Worm (Caenorhabditis elegans): ENCODE results near the gene Y45G5AM.9.

Y45G5AM.9 gene

DNA sequence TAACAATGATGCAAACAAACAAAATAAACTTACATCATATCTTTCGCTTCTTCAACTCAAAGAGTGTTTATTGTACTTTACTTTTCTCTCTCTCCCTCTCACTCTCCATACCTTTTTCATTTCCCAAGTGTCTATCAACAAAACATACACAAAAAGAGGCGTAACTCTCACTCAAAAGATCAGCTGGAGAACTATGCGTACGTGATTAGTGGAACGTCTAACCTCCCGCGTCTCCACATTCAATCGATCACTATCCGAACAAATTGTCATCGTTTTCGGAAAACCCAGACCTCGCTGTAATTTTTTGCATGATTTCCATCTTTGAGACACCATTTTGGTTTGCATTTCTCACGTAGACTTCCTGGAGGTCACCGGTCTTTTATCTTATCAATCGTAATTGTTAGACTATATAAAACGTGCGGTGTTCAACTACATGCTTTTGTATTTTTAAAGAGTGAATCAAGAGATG lies 62.9 kb downstream of the Y45G5AM.9 start, which contains the start of gene nhr-57:
Gene nhr-57, plus strand, starts transcription at position 419 of the 469 bp plus-strand sequence.
- TF ChIP-seq zfp-2 (tag; optimal IDR thresholded peaks at IDR 0.05) = no peak
- TF ChIP-seq sdz-12 (GFP tag; optimal IDR thresholded peaks at IDR 0.05) = no peak
- no peak for TF ChIP-seq ctbp-1 (GFP tag; IDR thresholded peaks at IDR 0.05)
- TF ChIP-seq spr-1 (tag; optimal IDR thresholded peaks at IDR 0.05) = no peak
- no peak for TF ChIP-seq fkh-10 (GFP tag; optimal IDR thresholded peaks at IDR 0.05)
- no peak for TF ChIP-seq ces-1 (GFP tag; optimal IDR thresholded peaks at IDR 0.05)
- TF ChIP-seq hif-1 (tag; optimal IDR thresholded peaks at IDR 0.05) = peak; percentile 98 to 100
- no peak for TF ChIP-seq mxl-2 (GFP tag; conservative IDR thresholded peaks at IDR 0.05)
- TF ChIP-seq skn-1 (tag; optimal IDR thresholded peaks at IDR 0.05) = no peak
- peak; percentile 35 for TF ChIP-seq pqm-1 (tag; optimal IDR thresholded peaks at IDR 0.05)
- no peak for TF ChIP-seq zfp-3 (GFP tag; conservative IDR thresholded peaks at IDR 0.05)
- no peak for TF ChIP-seq lin-38 (GFP tag; IDR thresholded peaks at IDR 0.05)
- no peak for TF ChIP-seq lsy-2 (tag; optimal IDR thresholded peaks at IDR 0.05)
- 0 out of 2 replicates have a peak, but pooled peaks have one; percentile 21 for TF ChIP-seq php-3 (GFP tag; IDR thresholded peaks at IDR 0.05)
- TF ChIP-seq daf-19 (GFP tag; conservative IDR thresholded peaks at IDR 0.05) = no peak
- TF ChIP-seq hlh-30 (tag; optimal IDR thresholded peaks at IDR 0.05; ENCODE audit: insufficient read depth) = peak; percentile 70
- no peak for TF ChIP-seq tag-97 (GFP tag; IDR thresholded peaks at IDR 0.05)
- TF ChIP-seq ztf-7 (tag; optimal IDR thresholded peaks at IDR 0.05) = peak; percentile 11
- peak; percentile 49 for TF ChIP-seq lin-1 (GFP tag; IDR thresholded peaks at IDR 0.05)
- TF ChIP-seq F26F4.8 (GFP tag; conservative IDR thresholded peaks at IDR 0.05) = no peak
- TF ChIP-seq cey-2 (tag; optimal IDR thresholded peaks at IDR 0.05; ENCODE audit: borderline replicate concordance, insufficient read depth) = peak; percentile 53
- no peak for TF ChIP-seq F44E2.7 (GFP tag; IDR thresholded peaks at IDR 0.05)
- TF ChIP-seq zag-1 (tag; optimal IDR thresholded peaks at IDR 0.05) = no peak
- no peak for TF ChIP-seq rbr-2 (tag; optimal IDR thresholded peaks at IDR 0.05)
- TF ChIP-seq zip-11 (GFP tag; IDR thresholded peaks at IDR 0.05) = no peak
- no peak for TF ChIP-seq ZK546.5 (tag; optimal IDR thresholded peaks at IDR 0.05)
- peak; percentile 97 for TF ChIP-seq dmd-6 (GFP tag; IDR thresholded peaks at IDR 0.05)
- no peak for TF ChIP-seq nhr-237 (tag; optimal IDR thresholded peaks at IDR 0.05)
- TF ChIP-seq dmd-9 (GFP tag; IDR thresholded peaks at IDR 0.05) = no peak
- TF ChIP-seq nhr-10 (tag; optimal IDR thresholded peaks at IDR 0.05) = peak; percentile 16
- no peak for TF ChIP-seq nhr-6 (tag; optimal IDR thresholded peaks at IDR 0.05)
- TF ChIP-seq daf-12 (tag; optimal IDR thresholded peaks at IDR 0.05) = no peak
- TF ChIP-seq ceh-32 (tag; optimal IDR thresholded peaks at IDR 0.05; ENCODE audit: poor library complexity) = no peak
- no peak for TF ChIP-seq F37D6.2 (tag; optimal IDR thresholded peaks at IDR 0.05)
- no peak for TF ChIP-seq ama-1 (optimal IDR thresholded peaks at IDR 0.05)
- TF ChIP-seq Y48G9A.11 (GFP tag; IDR thresholded peaks at IDR 0.05) = no peak
- no peak for TF ChIP-seq fos-1 (tag; optimal IDR thresholded peaks at IDR 0.05)
- no peak for TF ChIP-seq madf-5 (GFP tag; IDR thresholded peaks at IDR 0.05)
- TF ChIP-seq unc-62 (GFP tag; optimal IDR thresholded peaks at IDR 0.05 in 1 of 2) = peak in 1 of 2 experiments; percentile 84
- TF ChIP-seq unc-62 (tag; optimal IDR thresholded peaks at IDR 0.05) = no peak
- TF ChIP-seq mdt-29 (GFP tag; IDR thresholded peaks at IDR 0.05) = peak; percentile 64; the same call in 1 of the 2 replicates
- no peak for TF ChIP-seq ZK337.2 (GFP tag; IDR thresholded peaks at IDR 0.05)
- peak; percentile 4 for TF ChIP-seq dpl-1 (GFP tag; optimal IDR thresholded peaks at IDR 0.05)
- peak; percentile 63 for TF ChIP-seq mxl-3 (GFP tag; optimal IDR thresholded peaks at IDR 0.05)
- no peak for TF ChIP-seq hmg-1.1 (GFP tag; IDR thresholded peaks at IDR 0.05)
- TF ChIP-seq snpc-4 (tag; optimal IDR thresholded peaks at IDR 0.05) = no peak
- peak; percentile 24 to 77 for TF ChIP-seq mdl-1 (tag; optimal IDR thresholded peaks at IDR 0.05)
- no peak for TF ChIP-seq nhr-42 (GFP tag; IDR thresholded peaks at IDR 0.05)
- no peak for TF ChIP-seq Y5F2A.4 (GFP tag; optimal IDR thresholded peaks at IDR 0.05)
- no peak for TF ChIP-seq Y105C5A.15 (GFP tag; IDR thresholded peaks at IDR 0.05)
- TF ChIP-seq attf-4 (tag; optimal IDR thresholded peaks at IDR 0.05) = no peak
- no peak for TF ChIP-seq F49E8.2 (tag; optimal IDR thresholded peaks at IDR 0.05; ENCODE audit: borderline replicate concordance)
